Fruit fly (Drosophila melanogaster) whole organism, wandering third instar larva: Measurements from ENCODE around the gene CG13384.

Experiments used
- CrebA ChIP-seq: fragments of 200-800 bp; sonication (Bioruptor generic); optimal IDR thresholded peaks from 2 replicates; lab custom pipeline; 2016; ENCODE audit warnings: missing biosample characterization, mild to moderate bottlenecking, missing genetic modification characterization, borderline replicate concordance
- Hr78 ChIP-seq: fragments of >200 bp; optimal IDR thresholded peaks from 2 replicates; lab custom pipeline; 2017; ENCODE audit warnings: missing biosample characterization, missing genetic modification characterization
- Hr83 ChIP-seq: fragments of 200-300 bp; sonication (Bioruptor generic); optimal IDR thresholded peaks from 2 replicates; lab custom pipeline; 2016; ENCODE audit warnings: missing biosample characterization, mild to moderate bottlenecking, missing genetic modification characterization, moderate library complexity; ENCODE audit not compliant: poor library complexity, severe bottlenecking
- Vsx2 ChIP-seq: fragments of 200-300, 225-300 bp; sonication (Bioruptor generic); optimal IDR thresholded peaks from 2 replicates; lab custom pipeline; 2018; ENCODE audit warnings: missing biosample characterization, missing genetic modification characterization; ENCODE audit not compliant: partially characterized antibody
- br ChIP-seq: fragments of 200-800 bp; sonication (Bioruptor generic); optimal IDR thresholded peaks from 2 replicates; lab custom pipeline; 2016; ENCODE audit warnings: missing biosample characterization, missing genetic modification characterization
- h ChIP-seq: fragments of 200-800 bp; sonication (Bioruptor generic); optimal IDR thresholded peaks from 3 replicates; lab custom pipeline; 2016; ENCODE audit warnings: missing biosample characterization, mild to moderate bottlenecking, missing genetic modification characterization
- lola ChIP-seq: fragments of >200 bp; optimal IDR thresholded peaks from 2 replicates; lab custom pipeline; 2017; ENCODE audit warnings: missing biosample characterization, missing genetic modification characterization
- rgr ChIP-seq: fragments of 200-800 bp; sonication (Bioruptor generic); optimal IDR thresholded peaks from 3 replicates; lab custom pipeline; 2016; ENCODE audit warnings: missing biosample characterization, mild to moderate bottlenecking, missing genetic modification characterization

dm6 chr2L:8418113-8418885, 34.0 kb downstream of the CG13384 start:
- TF ChIP-seq h (no peak), Vsx2 (no peak), lola (no peak), Hr83 (no peak), br (no peak), CrebA (no peak), Hr78 (GFP tag; lab: Kevin White, UChicago) (no peak), rgr (no peak)
